Fruit fly (Drosophila melanogaster) whole organism, embryonic: ENCODE results near the gene CG5225.

Experiments
- Antp ChIP-seq: fragments of 200-800 bp; sonication (Bioruptor generic); optimal IDR thresholded peaks from 3 replicates; lab custom pipeline; 2016; ENCODE audit warnings: missing biosample characterization, missing genetic modification characterization
- Asciz ChIP-seq: fragments of 200-800 bp; sonication (Bioruptor generic); optimal IDR thresholded peaks from 2 replicates; lab custom pipeline; 2017; ENCODE audit warnings: missing biosample characterization, mild to moderate bottlenecking, missing genetic modification characterization, missing genetic modification reagents
- CG10565 ChIP-seq: fragments of 200-800 bp; sonication (Bioruptor generic); optimal IDR thresholded peaks from 3 replicates; lab custom pipeline; 2016; ENCODE audit warnings: missing biosample characterization, mild to moderate bottlenecking, missing genetic modification characterization
- CG11456 ChIP-seq: fragments of 200-800 bp; sonication (Bioruptor generic); IDR thresholded peaks from 3 replicates; pipeline ENCODE4 v1.3.6; 2022; ENCODE audit warnings: missing biosample characterization, missing genetic modification characterization
- CG12104 ChIP-seq: fragments of 200-800 bp; sonication (Bioruptor generic); optimal IDR thresholded peaks from 3 replicates; lab custom pipeline; 2016; ENCODE audit warnings: missing biosample characterization, missing genetic modification characterization
- CG12744 ChIP-seq: fragments of 200-800 bp; sonication (Bioruptor generic); optimal IDR thresholded peaks from 2 replicates; lab custom pipeline; 2016; ENCODE audit warnings: missing biosample characterization, missing genetic modification characterization
- CG14441 ChIP-seq: fragments of 200-800 bp; sonication (Bioruptor generic); IDR thresholded peaks from 2 replicates; pipeline ENCODE4 v1.3.6; 2022; ENCODE audit warnings: missing biosample characterization, missing genetic modification characterization
- CG17385 ChIP-seq: fragments of 200-800 bp; sonication (Bioruptor generic); optimal IDR thresholded peaks from 3 replicates; lab custom pipeline; 2018; ENCODE audit warnings: missing biosample characterization, mild to moderate bottlenecking, missing genetic modification characterization
- CG2120 ChIP-seq: fragments of 200-800 bp; sonication (Bioruptor generic); optimal IDR thresholded peaks from 3 replicates; lab custom pipeline; 2016; ENCODE audit warnings: missing biosample characterization, missing genetic modification characterization
- CG2712 ChIP-seq: fragments of 200-800 bp; optimal IDR thresholded peaks from 3 replicates; lab custom pipeline; 2019; ENCODE audit warnings: missing biosample characterization, mild to moderate bottlenecking, missing genetic modification characterization, moderate library complexity
- CG2889 ChIP-seq: fragments of 200-800 bp; sonication (Bioruptor generic); IDR thresholded peaks from 3 replicates; pipeline ENCODE4 v1.3.6; 2022; ENCODE audit warnings: missing biosample characterization, missing genetic modification characterization
- CG34422 ChIP-seq: fragments of 200-800 bp; sonication (Bioruptor generic); IDR thresholded peaks from 3 replicates; pipeline ENCODE4 v1.3.6; 2022; ENCODE audit warnings: missing biosample characterization, missing genetic modification characterization
- CG5180 ChIP-seq: fragments of 200-800 bp; sonication (Bioruptor generic); optimal IDR thresholded peaks from 3 replicates; lab custom pipeline; 2017; ENCODE audit warnings: missing biosample characterization, missing genetic modification characterization, mild to moderate bottlenecking, moderate library complexity, missing genetic modification reagents
- CG7786 ChIP-seq: fragments of 200-800 bp; sonication (Bioruptor generic); optimal IDR thresholded peaks from 2 replicates; lab custom pipeline; 2016; ENCODE audit warnings: missing biosample characterization, missing genetic modification characterization
- CHES-1-like ChIP-seq: fragments of 200-800 bp; sonication (Bioruptor generic); optimal IDR thresholded peaks from 2 replicates; lab custom pipeline; 2016; ENCODE audit warnings: missing biosample characterization, missing genetic modification characterization
- Camta ChIP-seq: fragments of 200-800 bp; sonication (Bioruptor generic); optimal IDR thresholded peaks from 2 replicates; lab custom pipeline; 2016; ENCODE audit warnings: missing biosample characterization, missing genetic modification characterization
- D19A ChIP-seq: fragments of 200-800 bp; optimal IDR thresholded peaks from 3 replicates; lab custom pipeline; 2019; ENCODE audit warnings: missing biosample characterization, mild to moderate bottlenecking, missing genetic modification characterization, moderate library complexity
- Dip3 ChIP-seq: fragments of 200-800 bp; sonication (Bioruptor generic); optimal IDR thresholded peaks from 3 replicates; lab custom pipeline; 2016; ENCODE audit warnings: missing biosample characterization, missing genetic modification characterization
- Fer3 ChIP-seq: fragments of 200-800 bp; sonication (Bioruptor generic); optimal IDR thresholded peaks from 2 replicates; lab custom pipeline; 2018; ENCODE audit warnings: missing biosample characterization, mild to moderate bottlenecking, missing genetic modification characterization, moderate library complexity
- HLHmδ ChIP-seq: fragments of 200-800 bp; sonication (Bioruptor generic); optimal IDR thresholded peaks from 2 replicates; lab custom pipeline; 2018; ENCODE audit warnings: missing biosample characterization, mild to moderate bottlenecking, missing genetic modification characterization, moderate library complexity
- HmgZ ChIP-seq: fragments of 200-800 bp; sonication (Bioruptor generic); optimal IDR thresholded peaks from 2 replicates; lab custom pipeline; 2018; ENCODE audit warnings: missing biosample characterization, mild to moderate bottlenecking, missing genetic modification characterization
- Med ChIP-seq: fragments of 200-800 bp; sonication (Bioruptor generic); peaks from one replicate; lab custom pipeline; 2016; ENCODE audit warnings: missing biosample characterization, missing genetic modification characterization, mild to moderate bottlenecking, inconsistent platforms, moderate library complexity
- NK7.1 ChIP-seq: fragments of 200-800 bp; sonication (Bioruptor generic); optimal IDR thresholded peaks from 3 replicates; lab custom pipeline; 2016; ENCODE audit warnings: missing biosample characterization, missing genetic modification characterization
- Optix ChIP-seq: fragments of 200-800 bp; sonication (Bioruptor generic); IDR thresholded peaks from 3 replicates; pipeline ENCODE4 v1.3.6; 2022; ENCODE audit warnings: missing biosample characterization, missing genetic modification characterization
- Pdp1 ChIP-seq, 2 experiments: fragments of 200-800 bp; sonication (Bioruptor generic); optimal IDR thresholded peaks; 3 replicates each; lab custom pipeline; 2016; ENCODE audit warnings: missing biosample characterization in 2 of 2, missing genetic modification characterization in 2 of 2, mild to moderate bottlenecking in 1 of 2, moderate library complexity in 1 of 2
- Xbp1 ChIP-seq: fragments of 200-800 bp; sonication (Bioruptor generic); optimal IDR thresholded peaks from 3 replicates; lab custom pipeline; 2016; ENCODE audit warnings: missing biosample characterization, mild to moderate bottlenecking, missing genetic modification characterization
- aop ChIP-seq: fragments of 200-800 bp; sonication (Bioruptor generic); IDR thresholded peaks from 2 replicates; pipeline ENCODE4 v1.3.6; 2022; ENCODE audit warnings: missing biosample characterization, missing genetic modification characterization
- ara ChIP-seq: fragments of 200-800 bp; sonication (Bioruptor generic); IDR thresholded peaks from 2 replicates; pipeline ENCODE4 v1.3.6; 2022; ENCODE audit warnings: missing biosample characterization, missing genetic modification characterization
- ash1 ChIP-seq: fragments of 200-800 bp; sonication (Bioruptor generic); optimal IDR thresholded peaks from 2 replicates; lab custom pipeline; 2018; ENCODE audit warnings: missing biosample characterization, mild to moderate bottlenecking, missing genetic modification characterization
- bcd ChIP-seq: fragments of 200-800 bp; sonication (Bioruptor generic); optimal IDR thresholded peaks from 2 replicates; lab custom pipeline; 2017; ENCODE audit warnings: missing biosample characterization, mild to moderate bottlenecking, missing genetic modification characterization
- cas ChIP-seq: fragments of 200-800 bp; sonication (Bioruptor generic); IDR thresholded peaks from 2 replicates; pipeline ENCODE4 v1.3.6; 2022; ENCODE audit warnings: missing biosample characterization, missing genetic modification characterization
- crol ChIP-seq: fragments of 200-800 bp; sonication (Bioruptor generic); IDR thresholded peaks from 2 replicates; pipeline ENCODE4 v1.3.6; 2022; ENCODE audit warnings: missing biosample characterization, missing genetic modification characterization
- crp ChIP-seq, 2 experiments: fragments of 200-800 bp; sonication (Bioruptor generic); optimal IDR thresholded peaks; 2 replicates in 1 of 2; 3 replicates in 1 of 2; lab custom pipeline; 2017; ENCODE audit warnings: missing biosample characterization in 2 of 2, missing genetic modification characterization in 2 of 2, mild to moderate bottlenecking in 1 of 2, moderate library complexity in 1 of 2
- cwo ChIP-seq: fragments of 200-800 bp; sonication (Bioruptor generic); optimal IDR thresholded peaks from 3 replicates; lab custom pipeline; 2017; ENCODE audit warnings: missing biosample characterization, missing genetic modification characterization, mild to moderate bottlenecking, moderate library complexity, missing genetic modification reagents
- dm ChIP-seq: fragments of 200-800 bp; sonication (Bioruptor generic); optimal IDR thresholded peaks from 3 replicates; lab custom pipeline; 2016; ENCODE audit warnings: missing biosample characterization, missing genetic modification characterization
- eve ChIP-seq, 2 experiments: fragments of >200 bp; optimal IDR thresholded peaks; 2 replicates each; lab custom pipeline; 2017; ENCODE audit warnings: missing biosample characterization in 2 of 2, missing genetic modification characterization in 2 of 2
- gcm ChIP-seq: fragments of 200-800 bp; sonication (Bioruptor generic); optimal IDR thresholded peaks from 2 replicates; lab custom pipeline; 2019; ENCODE audit warnings: missing biosample characterization, mild to moderate bottlenecking, missing genetic modification characterization, moderate library complexity
- ham ChIP-seq: fragments of 200-800 bp; sonication (Bioruptor generic); IDR thresholded peaks from 2 replicates; pipeline ENCODE4 v1.3.6; 2022; ENCODE audit warnings: missing biosample characterization, missing genetic modification characterization
- knrl ChIP-seq: fragments of 200-800 bp; sonication (Bioruptor generic); IDR thresholded peaks from 3 replicates; pipeline ENCODE4 v1.3.6; 2022; ENCODE audit warnings: missing biosample characterization, missing genetic modification characterization; ENCODE audit not compliant: partially characterized antibody
- lab ChIP-seq: fragments of 200-800 bp; sonication (Bioruptor generic); optimal IDR thresholded peaks from 3 replicates; lab custom pipeline; 2017; ENCODE audit warnings: missing biosample characterization, missing genetic modification characterization, mild to moderate bottlenecking, moderate library complexity, missing genetic modification reagents
- nerfin-1 ChIP-seq: fragments of 200-800 bp; sonication (Bioruptor generic); optimal IDR thresholded peaks from 3 replicates; lab custom pipeline; 2019; ENCODE audit warnings: missing biosample characterization, mild to moderate bottlenecking, missing genetic modification characterization, moderate library complexity
- odd ChIP-seq: fragments of 200-800 bp; sonication (Bioruptor generic); optimal IDR thresholded peaks from 2 replicates; lab custom pipeline; 2017; ENCODE audit warnings: missing biosample characterization, mild to moderate bottlenecking, missing genetic modification characterization
- onecut ChIP-seq: fragments of 200-800 bp; sonication (Bioruptor generic); IDR thresholded peaks from 2 replicates; pipeline ENCODE4 v1.3.6; 2022; ENCODE audit warnings: missing biosample characterization, missing genetic modification characterization
- sens-2 ChIP-seq: fragments of 200-800 bp; sonication (Bioruptor generic); IDR thresholded peaks from 2 replicates; pipeline ENCODE4 v1.3.6; 2022; ENCODE audit warnings: missing biosample characterization, missing genetic modification characterization
- unpg ChIP-seq: fragments of 200-800 bp; sonication (Bioruptor generic); optimal IDR thresholded peaks from 3 replicates; lab custom pipeline; 2018; ENCODE audit warnings: missing biosample characterization, mild to moderate bottlenecking, missing genetic modification characterization, moderate library complexity
- wdn ChIP-seq: fragments of 200-800 bp; sonication (Bioruptor generic); IDR thresholded peaks from 2 replicates; pipeline ENCODE4 v1.3.6; 2022; ENCODE audit warnings: missing biosample characterization, missing genetic modification characterization
- z ChIP-seq: fragments of 200-800 bp; sonication (Bioruptor generic); IDR thresholded peaks from 3 replicates; pipeline ENCODE4 v1.3.6; 2022; ENCODE audit warnings: missing biosample characterization, missing genetic modification characterization
- zf30C ChIP-seq: fragments of 200-800 bp; sonication (Bioruptor generic); optimal IDR thresholded peaks from 3 replicates; lab custom pipeline; 2018; ENCODE audit warnings: missing biosample characterization, mild to moderate bottlenecking, missing genetic modification characterization

The CG5225 gene

DNA sequence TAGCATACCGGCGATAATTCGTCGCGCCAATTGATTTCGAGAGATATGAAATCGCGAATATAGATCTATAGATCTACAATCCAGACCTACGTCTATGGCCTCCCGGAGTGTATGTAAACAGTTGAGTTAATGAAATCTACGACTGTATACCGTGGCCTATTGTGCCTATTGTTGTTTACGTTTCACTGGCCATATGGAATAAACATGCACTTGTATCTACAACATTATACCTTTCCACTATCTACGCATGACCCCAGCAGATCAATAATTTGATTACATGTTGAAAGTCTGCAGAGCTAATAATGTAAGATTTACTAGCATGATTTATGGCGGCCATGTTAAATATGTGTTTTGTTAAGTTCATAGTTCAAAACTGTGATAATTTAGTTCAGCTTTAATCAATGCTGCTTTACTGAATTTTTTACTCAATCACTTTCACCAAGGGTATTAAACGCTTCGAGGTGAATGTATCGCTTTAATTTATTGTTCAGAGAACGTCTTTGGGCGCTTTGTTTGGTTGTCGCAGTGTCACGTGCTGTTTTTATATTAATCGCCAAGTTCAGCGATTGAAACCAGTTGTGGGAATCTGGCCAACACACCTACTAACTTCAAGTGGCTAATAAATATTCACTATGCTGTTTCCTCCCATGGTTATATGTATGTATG is 47.4 kb upstream of the CG5225 start (continued):
- TF ChIP-seq odd (GFP tag; lab: Kevin White, UChicago) (no peak), CG7786 (GFP tag; lab: Kevin White, UChicago) (no peak), D19A (tag; lab: Kevin White, UChicago) (peak; percentile 68), CHES-1-like (GFP tag; lab: Kevin White, UChicago) (no peak), Med (peak; percentile 69), NK7.1 (no peak), ash1 (GFP tag; lab: Kevin White, UChicago) (no peak), Dip3 (GFP tag; lab: Kevin White, UChicago) (no peak), nerfin-1 (tag; lab: Kevin White, UChicago) (no peak), sens-2 (GFP tag; lab: Robert Waterston, UW) (no peak), CG12104 (GFP tag; lab: Kevin White, UChicago) (no peak)

- TF ChIP-seq crol (GFP tag; lab: Robert Waterston, UW) (peak; percentile 93), CG2712 (tag; lab: Kevin White, UChicago) (no peak), bcd (GFP tag; lab: Kevin White, UChicago) (no peak), CG17385 (GFP tag; lab: Kevin White, UChicago) (peak; percentile 6), lab (peak; percentile 48), CG12744 (GFP tag; lab: Kevin White, UChicago) (no peak), crp (GFP tag; optimal IDR thresholded peaks at IDR 0.05; lab: Kevin White, UChicago) (no peak), Optix (no peak), Xbp1 (no peak), zf30C (GFP tag; lab: Kevin White, UChicago) (no peak), Asciz (GFP tag; lab: Kevin White, UChicago) (peak; percentile 0), knrl (no peak), HLHmδ (no peak), aop (GFP tag; lab: Robert Waterston, UW) (no peak), HmgZ (tag; lab: Kevin White, UChicago) (peak; percentile 39), CG34422 (GFP tag; lab: Robert Waterston, UW) (0 out of 3 replicates have a peak, but pooled peaks have one; percentile 14), CG11456 (no peak), cas (no peak), Pdp1 (GFP tag; optimal IDR thresholded peaks at IDR 0.05; lab: Kevin White, UChicago) (peak in 1 of 2 experiments; percentile 61), eve (GFP tag; optimal IDR thresholded peaks at IDR 0.05; lab: Kevin White, UChicago) (peak in 1 of 2 experiments; percentile 27), cwo (GFP tag; lab: Kevin White, UChicago) (peak; percentile 42), dm (GFP tag; lab: Kevin White, UChicago) (no peak), ara (GFP tag; lab: Robert Waterston, UW) (no peak), Antp (GFP tag; lab: Kevin White, UChicago) (no peak), CG2120 (GFP tag; lab: Kevin White, UChicago) (no peak), CG2889 (GFP tag; lab: Robert Waterston, UW) (no peak), Fer3 (tag; lab: Kevin White, UChicago) (no peak), CG14441 (0 out of 2 replicates have a peak, but pooled peaks have one; percentile 38), gcm (GFP tag; lab: Kevin White, UChicago) (no peak), onecut (GFP tag; lab: Robert Waterston, UW) (0 out of 2 replicates have a peak, but pooled peaks have one; percentile 13), Camta (no peak), ham (GFP tag; lab: Robert Waterston, UW) (no peak), wdn (no peak), unpg (GFP tag; lab: Kevin White, UChicago) (no peak), CG5180 (GFP tag; lab: Kevin White, UChicago) (no peak), z (GFP tag; lab: Robert Waterston, UW) (0 out of 3 replicates have a peak, but pooled peaks have one; percentile 12), CG10565 (GFP tag; lab: Kevin White, UChicago) (no peak)
Observed at dm6 chr3R:16982108-16982707, 46.3 kb upstream of the CG5225 start, which contains the start of gene AhcyL2. Gene AhcyL2, minus strand, starts transcription at chr3R:16982158.
